Fruit fly (Drosophila melanogaster) whole organism, embryonic: ENCODE results near the gene CG17959.

Experiments
- Asciz ChIP-seq: fragments of 200-800 bp; sonication (Bioruptor generic); optimal IDR thresholded peaks from 2 replicates; lab custom pipeline; 2017; ENCODE audit warnings: missing biosample characterization, mild to moderate bottlenecking, missing genetic modification characterization, missing genetic modification reagents
- Bteb2 ChIP-seq: fragments of 200-800 bp; sonication (Bioruptor generic); optimal IDR thresholded peaks from 2 replicates; lab custom pipeline; 2016; ENCODE audit warnings: missing biosample characterization, missing genetic modification characterization
- CG10959 ChIP-seq: fragments of 200-800 bp; sonication (Bioruptor generic); IDR thresholded peaks from 2 replicates; pipeline ENCODE4 v1.3.6; 2022; ENCODE audit warnings: missing biosample characterization, missing genetic modification characterization
- CG11085 ChIP-seq: fragments of 200-800 bp; sonication (Bioruptor generic); IDR thresholded peaks from 2 replicates; pipeline ENCODE4 v1.3.6; 2022; ENCODE audit warnings: missing biosample characterization, missing genetic modification characterization
- CG11504 ChIP-seq: fragments of 200-800 bp; sonication (Bioruptor generic); optimal IDR thresholded peaks from 3 replicates; lab custom pipeline; 2019; ENCODE audit warnings: missing biosample characterization, mild to moderate bottlenecking, missing genetic modification characterization, moderate library complexity
- CG13775 ChIP-seq: fragments of 200-800 bp; sonication (Bioruptor generic); optimal IDR thresholded peaks from 3 replicates; lab custom pipeline; 2017; ENCODE audit warnings: missing biosample characterization, mild to moderate bottlenecking, missing genetic modification characterization
- CG17612 ChIP-seq: fragments of 200-800 bp; sonication (Bioruptor generic); IDR thresholded peaks from 2 replicates; pipeline ENCODE4 v1.3.6; 2022; ENCODE audit warnings: missing biosample characterization, missing genetic modification characterization
- CG17802 ChIP-seq: fragments of 200-800 bp; sonication (Bioruptor generic); optimal IDR thresholded peaks from 2 replicates; lab custom pipeline; 2018; ENCODE audit warnings: missing biosample characterization, mild to moderate bottlenecking, missing genetic modification characterization, moderate library complexity
- CG32532 ChIP-seq: fragments of 200-800 bp; sonication (Bioruptor generic); IDR thresholded peaks from 2 replicates; pipeline ENCODE4 v1.3.6; 2022; ENCODE audit warnings: missing biosample characterization, missing genetic modification characterization
- CG32772 ChIP-seq: fragments of 200-800 bp; sonication (Bioruptor generic); IDR thresholded peaks from 2 replicates; pipeline ENCODE4 v1.3.6; 2022; ENCODE audit warnings: missing biosample characterization, missing genetic modification characterization
- CG4404 ChIP-seq: fragments of 200-800 bp; sonication (Bioruptor generic); IDR thresholded peaks from 2 replicates; pipeline ENCODE4 v1.3.6; 2022; ENCODE audit warnings: missing biosample characterization, missing genetic modification characterization
- CG4820 ChIP-seq: fragments of 200-800 bp; sonication (Bioruptor generic); optimal IDR thresholded peaks from 3 replicates; lab custom pipeline; 2016; ENCODE audit warnings: missing biosample characterization, missing genetic modification characterization
- CG7928 ChIP-seq: fragments of 200-800 bp; sonication (Bioruptor generic); optimal IDR thresholded peaks from 2 replicates; lab custom pipeline; 2017; ENCODE audit warnings: missing biosample characterization, mild to moderate bottlenecking, missing genetic modification characterization
- CG8388 ChIP-seq: fragments of 200-800 bp; sonication (Bioruptor generic); optimal IDR thresholded peaks from 2 replicates; lab custom pipeline; 2019; ENCODE audit warnings: missing biosample characterization, mild to moderate bottlenecking, missing genetic modification characterization, moderate library complexity
- CG8478 ChIP-seq: fragments of >200 bp; optimal IDR thresholded peaks from 2 replicates; lab custom pipeline; 2018
- CG8765 ChIP-seq: fragments of 200-800 bp; sonication (Bioruptor generic); IDR thresholded peaks from 2 replicates; pipeline ENCODE4 v1.3.6; 2022; ENCODE audit warnings: missing biosample characterization, missing genetic modification characterization
- CG8924 ChIP-seq: fragments of 200-800 bp; optimal IDR thresholded peaks from 3 replicates; lab custom pipeline; 2019; ENCODE audit warnings: missing biosample characterization, mild to moderate bottlenecking, missing genetic modification characterization, moderate library complexity
- CG9437 ChIP-seq: fragments of 200-800 bp; sonication (Bioruptor generic); optimal IDR thresholded peaks from 2 replicates; lab custom pipeline; 2018; ENCODE audit warnings: missing biosample characterization, mild to moderate bottlenecking, missing genetic modification characterization
- CHES-1-like ChIP-seq: fragments of 200-800 bp; sonication (Bioruptor generic); optimal IDR thresholded peaks from 2 replicates; lab custom pipeline; 2016; ENCODE audit warnings: missing biosample characterization, missing genetic modification characterization
- CTCF ChIP-seq: fragments of 200-800 bp; sonication (Bioruptor generic); optimal IDR thresholded peaks from 2 replicates; lab custom pipeline; 2017; ENCODE audit warnings: missing biosample characterization, mild to moderate bottlenecking, missing genetic modification characterization, moderate library complexity
- CkIIα-i1 ChIP-seq: fragments of 200-800 bp; sonication (Bioruptor generic); IDR thresholded peaks from 2 replicates; pipeline ENCODE4 v1.3.6; 2022; ENCODE audit warnings: missing biosample characterization, missing genetic modification characterization
- CoRest ChIP-seq: fragments of 200-800 bp; sonication (Bioruptor generic); optimal IDR thresholded peaks from 3 replicates; lab custom pipeline; 2018; ENCODE audit warnings: missing biosample characterization, mild to moderate bottlenecking, missing genetic modification characterization, moderate library complexity
- Dad ChIP-seq: fragments of 200-800 bp; sonication (Bioruptor generic); optimal IDR thresholded peaks from 3 replicates; lab custom pipeline; 2016; ENCODE audit warnings: missing biosample characterization, missing genetic modification characterization
- E2f2 ChIP-seq: fragments of 200-800 bp; sonication (Bioruptor generic); IDR thresholded peaks from 2 replicates; pipeline ENCODE4 v1.3.6; 2022; ENCODE audit warnings: missing biosample characterization, missing genetic modification characterization
- HLH54F ChIP-seq: fragments of 200-800 bp; sonication (Bioruptor generic); optimal IDR thresholded peaks from 3 replicates; lab custom pipeline; 2016; ENCODE audit warnings: missing biosample characterization, missing genetic modification characterization
- Hr39 ChIP-seq: fragments of >200 bp; optimal IDR thresholded peaks from 2 replicates; lab custom pipeline; 2017
- Neu2 ChIP-seq: fragments of 200-800 bp; sonication (Bioruptor generic); optimal IDR thresholded peaks from 3 replicates; lab custom pipeline; 2016; ENCODE audit warnings: missing biosample characterization, missing genetic modification characterization, borderline replicate concordance
- Scr ChIP-seq: fragments of 200-800 bp; sonication (Bioruptor generic); IDR thresholded peaks from 2 replicates; pipeline ENCODE4 v1.3.6; 2022; ENCODE audit warnings: missing biosample characterization, missing genetic modification characterization; ENCODE audit not compliant: partially characterized antibody
- Sox102F ChIP-seq: fragments of 200-800 bp; sonication (Bioruptor generic); optimal IDR thresholded peaks from 2 replicates; lab custom pipeline; 2018; ENCODE audit warnings: missing biosample characterization, mild to moderate bottlenecking, missing genetic modification characterization, moderate library complexity
- Sry-β ChIP-seq: fragments of 200-800 bp; sonication (Bioruptor generic); optimal IDR thresholded peaks from 2 replicates; lab custom pipeline; 2018; ENCODE audit warnings: missing biosample characterization, mild to moderate bottlenecking, missing genetic modification characterization, moderate library complexity
- TFAM ChIP-seq: fragments of 200-800 bp; sonication (Bioruptor generic); optimal IDR thresholded peaks from 2 replicates; lab custom pipeline; 2017; ENCODE audit warnings: missing biosample characterization, missing genetic modification characterization, inconsistent platforms
- Xrp1 ChIP-seq: fragments of 200-800 bp; sonication (Bioruptor generic); IDR thresholded peaks from 2 replicates; pipeline ENCODE4 v1.3.6; 2022; ENCODE audit warnings: missing biosample characterization, missing genetic modification characterization
- ara ChIP-seq: fragments of 200-800 bp; sonication (Bioruptor generic); IDR thresholded peaks from 2 replicates; pipeline ENCODE4 v1.3.6; 2022; ENCODE audit warnings: missing biosample characterization, missing genetic modification characterization
- ase ChIP-seq: fragments of 200-800 bp; sonication (Bioruptor generic); IDR thresholded peaks from 3 replicates; pipeline ENCODE4 v1.3.6; 2022; ENCODE audit warnings: missing biosample characterization, missing genetic modification characterization
- bbx ChIP-seq: fragments of 200-800 bp; sonication (Bioruptor generic); IDR thresholded peaks from 2 replicates; pipeline ENCODE4 v1.3.6; 2022; ENCODE audit warnings: missing biosample characterization, missing genetic modification characterization; ENCODE audit not compliant: partially characterized antibody
- ci ChIP-seq: fragments of 200-800 bp; sonication (Bioruptor generic); IDR thresholded peaks from 3 replicates; pipeline ENCODE4 v1.3.6; 2022; ENCODE audit warnings: missing biosample characterization, missing genetic modification characterization
- crol ChIP-seq: fragments of 200-800 bp; sonication (Bioruptor generic); IDR thresholded peaks from 2 replicates; pipeline ENCODE4 v1.3.6; 2022; ENCODE audit warnings: missing biosample characterization, missing genetic modification characterization
- fd96Cb ChIP-seq: fragments of 200-800 bp; sonication (Bioruptor generic); optimal IDR thresholded peaks from 2 replicates; lab custom pipeline; 2018; ENCODE audit warnings: missing biosample characterization, mild to moderate bottlenecking, missing genetic modification characterization, moderate library complexity
- gfzf ChIP-seq: fragments of 200-800 bp; sonication (Bioruptor generic); optimal IDR thresholded peaks from 2 replicates; lab custom pipeline; 2016; ENCODE audit warnings: missing biosample characterization, mild to moderate bottlenecking, missing genetic modification characterization, moderate library complexity
- jing ChIP-seq: fragments of 200-800 bp; sonication (Bioruptor generic); optimal IDR thresholded peaks from 2 replicates; lab custom pipeline; 2018; ENCODE audit warnings: missing biosample characterization, mild to moderate bottlenecking, missing genetic modification characterization
- lbe ChIP-seq: fragments of 200-800 bp; sonication (Bioruptor generic); optimal IDR thresholded peaks from 2 replicates; lab custom pipeline; 2016; ENCODE audit warnings: missing biosample characterization, mild to moderate bottlenecking, missing genetic modification characterization
- lov ChIP-seq, 2 experiments: fragments of 200-800 bp in 1 of 2; fragments of >200 bp in 1 of 2; sonication (Bioruptor generic) in 1 of 2; IDR thresholded peaks in 1 of 2; optimal IDR thresholded peaks in 1 of 2; 2 replicates in 1 of 2; 3 replicates in 1 of 2; pipeline versions ENCODE4 v1.3.6 to Lab custom; 2017 to 2022; ENCODE audit warnings: missing biosample characterization in 1 of 2, missing genetic modification characterization in 1 of 2
- oc ChIP-seq: fragments of 200-800 bp; sonication (Bioruptor generic); optimal IDR thresholded peaks from 2 replicates; lab custom pipeline; 2018; ENCODE audit warnings: missing biosample characterization, mild to moderate bottlenecking, missing genetic modification characterization, moderate library complexity
- pho ChIP-seq: fragments of 200-800 bp; sonication (Bioruptor generic); optimal IDR thresholded peaks from 2 replicates; lab custom pipeline; 2016; ENCODE audit warnings: missing biosample characterization, missing genetic modification characterization
- phol ChIP-seq: fragments of 200-800 bp; sonication (Bioruptor generic); optimal IDR thresholded peaks from 3 replicates; lab custom pipeline; 2018; ENCODE audit warnings: missing biosample characterization, mild to moderate bottlenecking, missing genetic modification characterization, moderate library complexity
- prd ChIP-seq, 3 experiments: fragments of >200 bp in 2 of 3; fragments of 200-800 bp in 1 of 3; sonication (Bioruptor generic) in 1 of 3; optimal IDR thresholded peaks in 2 of 3; IDR thresholded peaks in 1 of 3; 2 replicates in 2 of 3; 3 replicates in 1 of 3; pipeline versions ENCODE4 v1.3.6 to Lab custom; 2017 to 2022; ENCODE audit warnings: missing biosample characterization in 1 of 3, missing genetic modification characterization in 1 of 3
- psq ChIP-seq: fragments of 200-800 bp; sonication (Bioruptor generic); optimal IDR thresholded peaks from 2 replicates; lab custom pipeline; 2017; ENCODE audit warnings: missing biosample characterization, missing genetic modification characterization
- seq ChIP-seq: fragments of 200-800 bp; sonication (Bioruptor generic); IDR thresholded peaks from 2 replicates; pipeline ENCODE4 v1.3.6; 2022; ENCODE audit warnings: missing biosample characterization, missing genetic modification characterization
- tgo ChIP-seq: fragments of 200-800 bp; sonication (Bioruptor generic); IDR thresholded peaks from 3 replicates; pipeline ENCODE4 v1.3.6; 2022; ENCODE audit warnings: missing biosample characterization, missing genetic modification characterization
- vvl ChIP-seq: fragments of 200-800 bp; sonication (Bioruptor generic); IDR thresholded peaks from 2 replicates; pipeline ENCODE4 v1.3.6; 2022; ENCODE audit warnings: missing biosample characterization, missing genetic modification characterization
- wdn ChIP-seq: fragments of 200-800 bp; sonication (Bioruptor generic); IDR thresholded peaks from 2 replicates; pipeline ENCODE4 v1.3.6; 2022; ENCODE audit warnings: missing biosample characterization, missing genetic modification characterization
- zfh2 ChIP-seq: fragments of 200-800 bp; sonication (Bioruptor generic); optimal IDR thresholded peaks from 2 replicates; lab custom pipeline; 2016; ENCODE audit warnings: missing biosample characterization, missing genetic modification characterization

The CG17959 gene

dm6 chrX:2947545-2948072 is 715 bp downstream of the CG17959 start, which contains the start of gene CG3603 (continued):
- TF ChIP-seq CG11085 (no peak), CoRest (no peak), seq (GFP tag; lab: Robert Waterston, UW) (no peak), ci (GFP tag; lab: Robert Waterston, UW) (no peak), CG17612 (no peak), CG8478 (lab: Kevin White, UChicago) (no peak), tgo (GFP tag; lab: Robert Waterston, UW) (no peak), prd (optimal IDR thresholded peaks at IDR 0.05; lab: Kevin White, UChicago) (no peak), prd (GFP tag; IDR thresholded peaks at IDR 0.05; lab: Robert Waterston, UW) (no peak), Neu2 (no peak), Scr (GFP tag; lab: Robert Waterston, UW) (0 out of 2 replicates have a peak, but pooled peaks have one; percentile 15), zfh2 (GFP tag; lab: Kevin White, UChicago) (no peak), CG13775 (GFP tag; lab: Kevin White, UChicago) (no peak), E2f2 (GFP tag; lab: Robert Waterston, UW) (peak; percentile 16; the same call in 1 of the 2 replicates), jing (GFP tag; lab: Kevin White, UChicago) (no peak), CG32772 (no peak), Dad (GFP tag; lab: Kevin White, UChicago) (no peak), ara (GFP tag; lab: Robert Waterston, UW) (no peak), vvl (GFP tag; lab: Robert Waterston, UW) (no peak; the same call in 1 of the 2 replicates), bbx (GFP tag; lab: Robert Waterston, UW) (peak; percentile 42; the same call in 1 of the 2 replicates), CG4404 (GFP tag; lab: Robert Waterston, UW) (no peak), lov (optimal IDR thresholded peaks at IDR 0.05; lab: Kevin White, UChicago) (no peak), lov (GFP tag; IDR thresholded peaks at IDR 0.05; lab: Robert Waterston, UW) (no peak), Hr39 (lab: Kevin White, UChicago) (no peak), TFAM (no peak), CG10959 (GFP tag; lab: Robert Waterston, UW) (no peak), HLH54F (GFP tag; lab: Kevin White, UChicago) (no peak), fd96Cb (no peak), crol (GFP tag; lab: Robert Waterston, UW) (no peak), CG4820 (GFP tag; lab: Kevin White, UChicago) (no peak), Asciz (peak; percentile 25), Sox102F (GFP tag; lab: Kevin White, UChicago) (no peak), gfzf (GFP tag; lab: Kevin White, UChicago) (no peak), CG8765 (GFP tag; lab: Robert Waterston, UW) (no peak), oc (no peak), CG8388 (no peak), phol (tag; lab: Kevin White, UChicago) (no peak), CG8924 (tag; lab: Kevin White, UChicago) (no peak), psq (GFP tag; lab: Kevin White, UChicago) (no peak), CG7928 (no peak), CG11504 (tag; lab: Kevin White, UChicago) (no peak), lbe (GFP tag; lab: Kevin White, UChicago) (peak; percentile 9), CG9437 (no peak), Xrp1 (no peak), CkIIα-i1 (no peak), Bteb2 (no peak), wdn (GFP tag; lab: Robert Waterston, UW) (no peak), CG32532 (peak; percentile 10; the same call in 1 of the 2 replicates), pho (GFP tag; lab: Kevin White, UChicago) (no peak), ase (GFP tag; lab: Robert Waterston, UW) (no peak), Sry-β (no peak), CHES-1-like (GFP tag; lab: Kevin White, UChicago) (no peak), CG17802 (tag; lab: Kevin White, UChicago) (no peak), CTCF (peak; percentile 70)
